Worm (Caenorhabditis elegans) whole organism, midembryonic: Measurements from ENCODE around the gene R07B7.8.

Source experiments
- flt-1 ChIP-seq: fragments of 200-800 bp; sonication (Bioruptor generic); IDR thresholded peaks from 2 replicates; pipeline ENCODE4 v1.3.6; 2022; ENCODE audit warnings: missing genetic modification characterization, missing compliant biosample characterization
- klf-2 ChIP-seq: fragments of 200-800 bp; sonication (Bioruptor generic); conservative IDR thresholded peaks from 2 replicates; pipeline ENCODE4 v1.3.6; 2022; ENCODE audit warnings: missing genetic modification reagents, missing genetic modification characterization, missing compliant biosample characterization
- med-1 ChIP-seq: sonication (generic microtip); optimal IDR thresholded peaks from 2 replicates; lab custom pipeline; 2017; ENCODE audit warnings: missing genetic modification characterization, mild to moderate bottlenecking, missing compliant biosample characterization, antibody characterized with exemption, missing genetic modification reagents; ENCODE audit not compliant: insufficient read depth
- ref-1 ChIP-seq: fragments of 200-800 bp; sonication (Bioruptor generic); conservative IDR thresholded peaks from 2 replicates; pipeline ENCODE4 v1.3.6; 2022; ENCODE audit warnings: missing genetic modification reagents, missing genetic modification characterization, missing compliant biosample characterization
- ztf-23 ChIP-seq: fragments of 200-800 bp; sonication (Bioruptor generic); IDR thresholded peaks from 2 replicates; pipeline ENCODE4 v1.3.6; 2022; ENCODE audit warnings: missing genetic modification reagents, missing genetic modification characterization, missing compliant biosample characterization
- ztf-29 ChIP-seq: fragments of 200-800 bp; sonication (Bioruptor generic); IDR thresholded peaks from 2 replicates; pipeline ENCODE4 v1.3.6; 2022; ENCODE audit warnings: missing genetic modification reagents, missing genetic modification characterization, missing compliant biosample characterization

ce11 chrV:12036129-12036528 is 48.0 kb downstream of the R07B7.8 start:
- TF ChIP-seq flt-1 (GFP tag; lab: Robert Waterston, UW) (no peak), med-1 (GFP tag; lab: Kevin White, UChicago) (no peak), ref-1 (GFP tag; lab: Robert Waterston, UW) (no peak), ztf-23 (GFP tag; lab: Robert Waterston, UW) (no peak), klf-2 (GFP tag; lab: Robert Waterston, UW) (no peak), ztf-29 (GFP tag; lab: Robert Waterston, UW) (no peak)
